Worm (Caenorhabditis elegans) whole organism, midembryonic: Measurements from ENCODE around the gene vap-1.

Experiments used
- T22C8.4 ChIP-seq: fragments of 200-800 bp; sonication (Bioruptor generic); IDR thresholded peaks from 2 replicates; pipeline ENCODE4 v1.3.6; 2022; ENCODE audit warnings: missing genetic modification characterization, missing compliant biosample characterization
- cog-1 ChIP-seq: sonication (generic microtip); optimal IDR thresholded peaks from 2 replicates; lab custom pipeline; 2016; ENCODE audit warnings: missing genetic modification characterization, missing compliant biosample characterization
- flt-1 ChIP-seq: fragments of 200-800 bp; sonication (Bioruptor generic); IDR thresholded peaks from 2 replicates; pipeline ENCODE4 v1.3.6; 2022; ENCODE audit warnings: missing genetic modification characterization, missing compliant biosample characterization
- klf-2 ChIP-seq: fragments of 200-800 bp; sonication (Bioruptor generic); conservative IDR thresholded peaks from 2 replicates; pipeline ENCODE4 v1.3.6; 2022; ENCODE audit warnings: missing genetic modification reagents, missing genetic modification characterization, missing compliant biosample characterization
- ref-1 ChIP-seq: fragments of 200-800 bp; sonication (Bioruptor generic); conservative IDR thresholded peaks from 2 replicates; pipeline ENCODE4 v1.3.6; 2022; ENCODE audit warnings: missing genetic modification reagents, missing genetic modification characterization, missing compliant biosample characterization
- ztf-23 ChIP-seq: fragments of 200-800 bp; sonication (Bioruptor generic); IDR thresholded peaks from 2 replicates; pipeline ENCODE4 v1.3.6; 2022; ENCODE audit warnings: missing genetic modification reagents, missing genetic modification characterization, missing compliant biosample characterization

- TF ChIP-seq ref-1 (GFP tag; lab: Robert Waterston, UW) (no peak), T22C8.4 (GFP tag; lab: Robert Waterston, UW) (no peak), flt-1 (GFP tag; lab: Robert Waterston, UW) (no peak), klf-2 (GFP tag; lab: Robert Waterston, UW) (no peak), cog-1 (tag; lab: Kevin White, UChicago) (no peak), ztf-23 (no peak)
Measured at ce11 chrX:17355462-17355861, 40.9 kb downstream of the vap-1 start.
